Worm (Caenorhabditis elegans): ENCODE results near the gene slrp-1.

- TF ChIP-seq tbx-37 (GFP tag; conservative IDR thresholded peaks at IDR 0.05) = no peak
- no peak for TF ChIP-seq ama-1 (optimal IDR thresholded peaks at IDR 0.05)
- TF ChIP-seq tra-4 (tag; optimal IDR thresholded peaks at IDR 0.05) = no peak
- no peak for TF ChIP-seq flt-1 (GFP tag; IDR thresholded peaks at IDR 0.05)
- TF ChIP-seq pes-1 (GFP tag; IDR thresholded peaks at IDR 0.05) = no peak
- TF ChIP-seq hnd-1 (tag; optimal IDR thresholded peaks at IDR 0.05) = no peak
- TF ChIP-seq scrt-1 (GFP tag; IDR thresholded peaks at IDR 0.05) = no peak
- no peak for TF ChIP-seq hmbx-1 (tag; optimal IDR thresholded peaks at IDR 0.05)
- TF ChIP-seq ceh-13 (GFP tag; optimal IDR thresholded peaks at IDR 0.05) = no peak
Measured at ce11 chrV:13606651-13607242, 41.1 kb downstream of the slrp-1 start, which contains the start of gene fmo-4.

Data from whole organism, early embryonic.